Fruit fly (Drosophila melanogaster) whole organism, prepupa: ENCODE measurements around the gene Spps.

Source experiments
- Blimp-1 ChIP-seq: fragments of 200-800 bp; sonication (Bioruptor generic); optimal IDR thresholded peaks from 3 replicates; lab custom pipeline; 2017; ENCODE audit warnings: missing biosample characterization, missing genetic modification characterization, mild to moderate bottlenecking, moderate library complexity, missing genetic modification reagents
- CG10631 ChIP-seq: fragments of 200-800 bp; sonication (Bioruptor generic); optimal IDR thresholded peaks from 2 replicates; lab custom pipeline; 2016; ENCODE audit warnings: missing biosample characterization, missing genetic modification characterization
- CG11294 ChIP-seq: fragments of 200-800 bp; sonication (Bioruptor generic); IDR thresholded peaks from 2 replicates; pipeline ENCODE4 v1.3.6; 2022; ENCODE audit warnings: missing biosample characterization, missing genetic modification characterization
- CG15336 ChIP-seq: fragments of 200-800 bp; sonication (Bioruptor generic); IDR thresholded peaks from 2 replicates; pipeline ENCODE4 v1.3.6; 2022; ENCODE audit warnings: missing biosample characterization, missing genetic modification characterization
- CG3032 ChIP-seq: fragments of 200-800 bp; optimal IDR thresholded peaks from 2 replicates; lab custom pipeline; 2019; ENCODE audit warnings: missing biosample characterization, mild to moderate bottlenecking, missing genetic modification characterization, moderate library complexity
- CG32006 ChIP-seq: fragments of 200-800 bp; sonication (Bioruptor generic); optimal IDR thresholded peaks from 3 replicates; lab custom pipeline; 2017; ENCODE audit warnings: missing biosample characterization, mild to moderate bottlenecking, missing genetic modification characterization
- CG34406 ChIP-seq: fragments of 200-800 bp; sonication (Bioruptor generic); optimal IDR thresholded peaks from 3 replicates; lab custom pipeline; 2016; ENCODE audit warnings: missing biosample characterization, missing genetic modification characterization
- CG4318 ChIP-seq: fragments of 200-800 bp; sonication (Bioruptor generic); optimal IDR thresholded peaks from 3 replicates; lab custom pipeline; 2017; ENCODE audit warnings: missing biosample characterization, mild to moderate bottlenecking, missing genetic modification characterization
- CG6163 ChIP-seq: fragments of 200-800 bp; sonication (Bioruptor generic); IDR thresholded peaks from 3 replicates; pipeline ENCODE4 v1.3.6; 2022; ENCODE audit warnings: missing biosample characterization, missing genetic modification characterization
- CG6276 ChIP-seq: fragments of 200-800 bp; sonication (Bioruptor generic); optimal IDR thresholded peaks from 2 replicates; lab custom pipeline; 2017; ENCODE audit warnings: missing biosample characterization, mild to moderate bottlenecking, missing genetic modification characterization
- CG6792 ChIP-seq: fragments of 200-800 bp; sonication (Bioruptor generic); optimal IDR thresholded peaks from 3 replicates; lab custom pipeline; 2016; ENCODE audit warnings: missing biosample characterization, missing genetic modification characterization
- CG6808 ChIP-seq: fragments of 200-800 bp; sonication (Bioruptor generic); optimal IDR thresholded peaks from 3 replicates; lab custom pipeline; 2017; ENCODE audit warnings: missing biosample characterization, missing genetic modification characterization, mild to moderate bottlenecking, moderate library complexity, missing genetic modification reagents
- CG6854 ChIP-seq: fragments of 200-800 bp; sonication (Bioruptor generic); optimal IDR thresholded peaks from 2 replicates; lab custom pipeline; 2017; ENCODE audit warnings: missing biosample characterization, mild to moderate bottlenecking, missing genetic modification characterization
- CG8319 ChIP-seq: fragments of 200-800 bp; sonication (Bioruptor generic); optimal IDR thresholded peaks from 3 replicates; lab custom pipeline; 2016; ENCODE audit warnings: missing biosample characterization, missing genetic modification characterization
- CG8632 ChIP-seq: fragments of 200-800 bp; sonication (Bioruptor generic); optimal IDR thresholded peaks from 3 replicates; lab custom pipeline; 2016; ENCODE audit warnings: missing biosample characterization, missing genetic modification characterization
- Eip75B ChIP-seq: fragments of 200-800 bp; sonication (Bioruptor generic); optimal IDR thresholded peaks from 3 replicates; lab custom pipeline; 2016; ENCODE audit warnings: missing biosample characterization, missing genetic modification characterization
- Eip78C ChIP-seq: fragments of 200-800 bp; sonication (Bioruptor generic); peaks from one replicate; lab custom pipeline; 2016; ENCODE audit warnings: missing biosample characterization, missing genetic modification characterization
- Eip93F ChIP-seq: fragments of 200-800 bp; sonication (Bioruptor generic); optimal IDR thresholded peaks from 2 replicates; lab custom pipeline; 2016; ENCODE audit warnings: missing biosample characterization, mild to moderate bottlenecking, missing genetic modification characterization
- Ets21C ChIP-seq: fragments of 200-800 bp; sonication (Bioruptor generic); optimal IDR thresholded peaks from 3 replicates; lab custom pipeline; 2016; ENCODE audit warnings: missing biosample characterization, missing genetic modification characterization
- Ets96B ChIP-seq: fragments of 200-800 bp; optimal IDR thresholded peaks from 2 replicates; lab custom pipeline; 2019; ENCODE audit warnings: missing biosample characterization, mild to moderate bottlenecking, missing genetic modification characterization, moderate library complexity
- Gug ChIP-seq: fragments of 200-800 bp; sonication (Bioruptor generic); IDR thresholded peaks from 2 replicates; pipeline ENCODE4 v1.3.6; 2022; ENCODE audit warnings: missing biosample characterization, missing genetic modification characterization
- Hr4 ChIP-seq: fragments of 200-800 bp; sonication (Bioruptor generic); optimal IDR thresholded peaks from 3 replicates; lab custom pipeline; 2016; ENCODE audit warnings: missing biosample characterization, missing genetic modification characterization
- Met ChIP-seq: fragments of 200-800 bp; sonication (Bioruptor generic); optimal IDR thresholded peaks from 3 replicates; lab custom pipeline; 2016; ENCODE audit warnings: missing biosample characterization, missing genetic modification characterization
- Sox14 ChIP-seq: fragments of 200-800 bp; sonication (Bioruptor generic); optimal IDR thresholded peaks from 3 replicates; lab custom pipeline; 2016; ENCODE audit warnings: missing biosample characterization, missing genetic modification characterization
- dsx ChIP-seq: fragments of 200-800 bp; optimal IDR thresholded peaks from 3 replicates; lab custom pipeline; 2019; ENCODE audit warnings: missing biosample characterization, mild to moderate bottlenecking, missing genetic modification characterization, moderate library complexity; ENCODE audit not compliant: poor library complexity, severe bottlenecking
- eg ChIP-seq: fragments of 200-800 bp; sonication (Bioruptor generic); IDR thresholded peaks from 3 replicates; pipeline ENCODE4 v1.3.6; 2022; ENCODE audit warnings: missing biosample characterization, missing genetic modification characterization
- esn ChIP-seq: fragments of 200-800 bp; sonication (Bioruptor generic); optimal IDR thresholded peaks from 2 replicates; lab custom pipeline; 2016; ENCODE audit warnings: missing biosample characterization, mild to moderate bottlenecking, missing genetic modification characterization, moderate library complexity
- fd59A ChIP-seq: fragments of 200-800 bp; sonication (Bioruptor generic); optimal IDR thresholded peaks from 2 replicates; lab custom pipeline; 2017; ENCODE audit warnings: missing biosample characterization, mild to moderate bottlenecking, missing genetic modification characterization, missing genetic modification reagents
- fd85E ChIP-seq: fragments of 200-800 bp; sonication (Bioruptor generic); optimal IDR thresholded peaks from 3 replicates; lab custom pipeline; 2016; ENCODE audit warnings: missing biosample characterization, missing genetic modification characterization
- fkh ChIP-seq: fragments of 200-800 bp; sonication (Bioruptor generic); optimal IDR thresholded peaks from 3 replicates; lab custom pipeline; 2017; ENCODE audit warnings: missing biosample characterization, mild to moderate bottlenecking, missing genetic modification characterization, moderate library complexity
- salr ChIP-seq, 2 experiments: fragments of 200-800 bp; sonication (Bioruptor generic); optimal IDR thresholded peaks; 3 replicates each; lab custom pipeline; 2016 to 2018; ENCODE audit warnings: missing biosample characterization in 2 of 2, missing genetic modification characterization in 2 of 2, mild to moderate bottlenecking in 1 of 2
- spab ChIP-seq: fragments of 200-800 bp; sonication (Bioruptor generic); optimal IDR thresholded peaks from 2 replicates; lab custom pipeline; 2017; ENCODE audit warnings: missing biosample characterization, mild to moderate bottlenecking, missing genetic modification characterization, missing genetic modification reagents
- ss ChIP-seq, 2 experiments: fragments of 200-800 bp; sonication (Bioruptor generic); optimal IDR thresholded peaks; 2 replicates in 1 of 2; 3 replicates in 1 of 2; lab custom pipeline; 2017 to 2018; ENCODE audit warnings: mild to moderate bottlenecking in 2 of 2, missing biosample characterization in 2 of 2, missing genetic modification characterization in 2 of 2, moderate library complexity in 1 of 2
- vri ChIP-seq: fragments of 200-800 bp; sonication (Bioruptor generic); optimal IDR thresholded peaks from 3 replicates; lab custom pipeline; 2016; ENCODE audit warnings: missing biosample characterization, mild to moderate bottlenecking, missing genetic modification characterization

Gene Spps

dm6 chr3R:24234721-24235120 lies 8.0 kb upstream of the Spps start:
- TF ChIP-seq CG6808 = peak; percentile 93
- TF ChIP-seq Hr4 (GFP tag; lab: Kevin White, UChicago) = no peak
- no peak for TF ChIP-seq CG8632
- TF ChIP-seq CG10631 (GFP tag; lab: Kevin White, UChicago) = no peak
- TF ChIP-seq fd59A (GFP tag; lab: Kevin White, UChicago) = no peak
- TF ChIP-seq, all 60 proteins: peak for 1

- TF ChIP-seq ss (GFP tag; optimal IDR thresholded peaks at IDR 0.05; lab: Kevin White, UChicago) = no peak
- TF ChIP-seq salr (GFP tag; optimal IDR thresholded peaks at IDR 0.05; lab: Kevin White, UChicago) = no peak
- TF ChIP-seq CG6276 (GFP tag; lab: Kevin White, UChicago) = no peak
- TF ChIP-seq fd59A (GFP tag; lab: Kevin White, UChicago) = no peak
- TF ChIP-seq fd85E (GFP tag; lab: Kevin White, UChicago) = no peak
These were observed 7.4 kb upstream of the Spps start for dm6 chr3R:24234162-24234529.

dm6 chr3R:24233366-24234161 lies 6.8 kb upstream of the Spps start:
- TF ChIP-seq CG15336 (0 out of 2 replicates have a peak, but pooled peaks have one; percentile 8), CG3032 (tag; lab: Kevin White, UChicago) (peak; percentile 36), CG4318 (no peak), dsx (GFP tag; lab: Kevin White, UChicago) (peak; percentile 64), Ets96B (tag; lab: Kevin White, UChicago) (peak; percentile 11), fd59A (GFP tag; lab: Kevin White, UChicago) (peak; percentile 38), CG11294 (GFP tag; lab: Robert Waterston, UW) (no peak), CG34406 (GFP tag; lab: Kevin White, UChicago) (no peak), eg (GFP tag; lab: Robert Waterston, UW) (0 out of 3 replicates have a peak, but pooled peaks have one; percentile 48), Sox14 (GFP tag; lab: Kevin White, UChicago) (peak; percentile 72), Gug (0 out of 2 replicates have a peak, but pooled peaks have one; percentile 25), fkh (GFP tag; lab: Kevin White, UChicago) (peak; percentile 59), CG6854 (GFP tag; lab: Kevin White, UChicago) (peak; percentile 21), CG6163 (GFP tag; lab: Robert Waterston, UW) (peak; percentile 31; the same call in 1 of the 3 replicates), ss (GFP tag; optimal IDR thresholded peaks at IDR 0.05; lab: Kevin White, UChicago) (peak in 1 of 2 experiments; percentile 44), esn (GFP tag; lab: Kevin White, UChicago) (peak; percentile 13), vri (GFP tag; lab: Kevin White, UChicago) (no peak), Eip78C (peak; percentile 60)

- TF ChIP-seq CG6792 = no peak
- no peak for TF ChIP-seq CG10631 (GFP tag; lab: Kevin White, UChicago)
- no peak for TF ChIP-seq Ets21C (GFP tag; lab: Kevin White, UChicago)
- no peak for TF ChIP-seq CG8319 (GFP tag; lab: Kevin White, UChicago)
- no peak for TF ChIP-seq Blimp-1 (GFP tag; lab: Kevin White, UChicago)
- no peak for TF ChIP-seq salr (GFP tag; optimal IDR thresholded peaks at IDR 0.05; lab: Kevin White, UChicago)
- no peak for TF ChIP-seq CG32006 (GFP tag; lab: Kevin White, UChicago)
- no peak for TF ChIP-seq CG11294 (GFP tag; lab: Robert Waterston, UW)
- TF ChIP-seq spab (GFP tag; lab: Kevin White, UChicago) = no peak
- TF ChIP-seq Eip93F = no peak
- no peak for TF ChIP-seq eg (GFP tag; lab: Robert Waterston, UW)
- no peak for TF ChIP-seq Eip75B (GFP tag; lab: Kevin White, UChicago)
- no peak for TF ChIP-seq Ets96B (tag; lab: Kevin White, UChicago)
- TF ChIP-seq CG8632 = no peak
- TF ChIP-seq Met (GFP tag; lab: Kevin White, UChicago) = no peak
These were observed 5.2 kb upstream of the Spps start for dm6 chr3R:24231914-24232313.
